Worm (Caenorhabditis elegans) whole organism, L4 larva: ENCODE results near the gene srh-222.

ENCODE experiments used
- F10B5.3 ChIP-seq: sonication (generic microtip); optimal IDR thresholded peaks from 2 replicates; lab custom pipeline; 2016; ENCODE audit warnings: mild to moderate bottlenecking, missing genetic modification characterization, missing compliant biosample characterization
- F49E8.2 ChIP-seq: sonication (generic microtip); optimal IDR thresholded peaks from 2 replicates; lab custom pipeline; 2016; ENCODE audit warnings: missing compliant biosample characterization, mild to moderate bottlenecking, missing genetic modification characterization, borderline replicate concordance
- R02D3.7 ChIP-seq: fragments of 150-350 bp; sonication (generic microtip); optimal IDR thresholded peaks from 3 replicates; lab custom pipeline; 2014; ENCODE audit warnings: missing biosample characterization, missing genetic modification characterization
- T26A8.4 ChIP-seq: fragments of 200-800 bp; sonication (Bioruptor generic); IDR thresholded peaks from 2 replicates; pipeline ENCODE4 v1.3.6; 2022; ENCODE audit warnings: missing genetic modification characterization, missing compliant biosample characterization
- Y48G9A.11 ChIP-seq: fragments of 200-800 bp; sonication (Bioruptor generic); IDR thresholded peaks from 2 replicates; pipeline ENCODE4 v1.3.6; 2022; ENCODE audit warnings: missing genetic modification reagents, missing genetic modification characterization, missing compliant biosample characterization
- Y5F2A.4 ChIP-seq: fragments of 200-800 bp; sonication (Bioruptor generic); optimal IDR thresholded peaks from 2 replicates; lab custom pipeline; 2018; ENCODE audit warnings: mild to moderate bottlenecking, missing genetic modification characterization, missing compliant biosample characterization
- ZK337.2 ChIP-seq: fragments of 200-800 bp; sonication (Bioruptor generic); IDR thresholded peaks from 2 replicates; pipeline ENCODE4 v1.3.6; 2022; ENCODE audit warnings: missing genetic modification reagents, missing genetic modification characterization, missing compliant biosample characterization
- ZK546.5 ChIP-seq, 2 experiments: sonication (generic microtip); optimal IDR thresholded peaks; 2 replicates each; lab custom pipeline; 2017; ENCODE audit warnings: missing biosample characterization in 2 of 2, missing genetic modification characterization in 2 of 2
- aha-1 ChIP-seq: fragments of 150-350 bp; peaks from one replicate; lab custom pipeline; 2014; ENCODE audit warnings: missing biosample characterization, missing genetic modification characterization
- ceh-32 ChIP-seq: sonication (generic microtip); optimal IDR thresholded peaks from 2 replicates; lab custom pipeline; 2016; ENCODE audit warnings: mild to moderate bottlenecking, missing genetic modification characterization, missing compliant biosample characterization; ENCODE audit not compliant: poor library complexity
- ceh-62 ChIP-seq: sonication (generic microtip); optimal IDR thresholded peaks from 2 replicates; lab custom pipeline; 2017; ENCODE audit warnings: missing biosample characterization, missing genetic modification characterization
- ceh-82 ChIP-seq: sonication (generic microtip); optimal IDR thresholded peaks from 2 replicates; lab custom pipeline; 2017; ENCODE audit warnings: missing biosample characterization, missing genetic modification characterization
- daf-19 ChIP-seq: fragments of 200-800 bp; sonication (Bioruptor generic); conservative IDR thresholded peaks from 2 replicates; pipeline ENCODE4 v1.3.6; 2022; ENCODE audit warnings: missing genetic modification characterization, missing compliant biosample characterization
- daf-8 ChIP-seq: fragments of 200-800 bp; sonication (Bioruptor generic); IDR thresholded peaks from 2 replicates; pipeline ENCODE4 v1.3.6; 2022; ENCODE audit warnings: missing genetic modification characterization, missing compliant biosample characterization
- dmd-6 ChIP-seq: fragments of 200-800 bp; sonication (Bioruptor generic); IDR thresholded peaks from 2 replicates; pipeline ENCODE4 v1.3.6; 2022; ENCODE audit warnings: missing genetic modification reagents, missing genetic modification characterization, missing compliant biosample characterization
- dmd-8 ChIP-seq: fragments of 200-800 bp; sonication (Bioruptor generic); IDR thresholded peaks from 2 replicates; pipeline ENCODE4 v1.3.6; 2022; ENCODE audit warnings: missing genetic modification characterization, missing compliant biosample characterization
- dpl-1 ChIP-seq: fragments of 150-350 bp; optimal IDR thresholded peaks from 2 replicates; lab custom pipeline; 2014; ENCODE audit warnings: missing biosample characterization, missing genetic modification reagents, missing genetic modification characterization
- dve-1 ChIP-seq: sonication (generic microtip); optimal IDR thresholded peaks from 2 replicates; lab custom pipeline; 2017; ENCODE audit warnings: antibody characterized with exemption, mild to moderate bottlenecking, missing genetic modification characterization, missing compliant biosample characterization; ENCODE audit not compliant: insufficient read depth
- egl-27 ChIP-seq: sonication (generic microtip); optimal IDR thresholded peaks from 3 replicates; lab custom pipeline; 2017; ENCODE audit warnings: missing biosample characterization, missing genetic modification reagents, missing genetic modification characterization
- hif-1 ChIP-seq, 2 experiments: sonication (generic microtip); optimal IDR thresholded peaks; 2 replicates each; lab custom pipeline; 2016 to 2017; ENCODE audit warnings: missing compliant biosample characterization in 2 of 2, missing genetic modification characterization in 2 of 2, missing genetic modification reagents in 2 of 2, missing genotype in 2 of 2, mild to moderate bottlenecking in 1 of 2
- jun-1 ChIP-seq: fragments of 150-350 bp; optimal IDR thresholded peaks from 2 replicates; lab custom pipeline; 2014; ENCODE audit warnings: missing biosample characterization, missing genetic modification reagents, missing genetic modification characterization
- lin-1 ChIP-seq: fragments of 200-800 bp; sonication (Bioruptor generic); IDR thresholded peaks from 2 replicates; pipeline ENCODE4 v1.3.6; 2022; ENCODE audit warnings: missing genetic modification reagents, missing genetic modification characterization, missing compliant biosample characterization
- lir-3 ChIP-seq: sonication (generic microtip); optimal IDR thresholded peaks from 2 replicates; lab custom pipeline; 2016; ENCODE audit warnings: mild to moderate bottlenecking, missing genetic modification characterization, missing compliant biosample characterization
- lsy-2 ChIP-seq, 2 experiments: fragments of 150-350 bp in 1 of 2; sonication (generic microtip) in 1 of 2; optimal IDR thresholded peaks; 2 replicates each; lab custom pipeline; 2014 to 2017; ENCODE audit warnings: missing biosample characterization in 2 of 2, missing genetic modification characterization in 2 of 2
- madf-5 ChIP-seq, 2 experiments: fragments of 200-800 bp; sonication (Bioruptor generic); IDR thresholded peaks; 2 replicates each; pipeline ENCODE4 v1.3.6; 2022; ENCODE audit warnings: missing compliant biosample characterization in 2 of 2, missing genetic modification characterization in 2 of 2
- mep-1 ChIP-seq: fragments of 150-350 bp; sonication (generic microtip); optimal IDR thresholded peaks from 3 replicates; lab custom pipeline; 2014; ENCODE audit warnings: missing biosample characterization, missing genetic modification characterization
- mes-2 ChIP-seq: sonication (generic microtip); optimal IDR thresholded peaks from 2 replicates; lab custom pipeline; 2016; ENCODE audit warnings: missing genotype, mild to moderate bottlenecking, missing genetic modification characterization, missing compliant biosample characterization; ENCODE audit not compliant: poor library complexity, severe bottlenecking
- nhr-102 ChIP-seq: sonication (generic microtip); optimal IDR thresholded peaks from 2 replicates; lab custom pipeline; 2016; ENCODE audit warnings: mild to moderate bottlenecking, missing genetic modification characterization, moderate library complexity, missing compliant biosample characterization
- nhr-11 ChIP-seq: fragments of 150-350 bp; optimal IDR thresholded peaks from 2 replicates; lab custom pipeline; 2014; ENCODE audit warnings: missing biosample characterization, missing genetic modification characterization
- nhr-25 ChIP-seq: sonication (generic microtip); optimal IDR thresholded peaks from 2 replicates; lab custom pipeline; 2017; ENCODE audit warnings: missing genetic modification characterization, mild to moderate bottlenecking, missing compliant biosample characterization, antibody characterized with exemption, moderate library complexity, borderline replicate concordance; ENCODE audit not compliant: insufficient read depth
- nhr-41 ChIP-seq: fragments of 200-800 bp; sonication (Bioruptor generic); IDR thresholded peaks from 2 replicates; pipeline ENCODE4 v1.3.6; 2022; ENCODE audit warnings: missing genetic modification reagents, missing genetic modification characterization, missing compliant biosample characterization
- nhr-42 ChIP-seq: fragments of 200-800 bp; sonication (Bioruptor generic); IDR thresholded peaks from 2 replicates; pipeline ENCODE4 v1.3.6; 2022; ENCODE audit warnings: missing genetic modification characterization, missing compliant biosample characterization
- nhr-6 ChIP-seq: fragments of 150-350 bp; optimal IDR thresholded peaks from 2 replicates; lab custom pipeline; 2014; ENCODE audit warnings: missing biosample characterization, missing genetic modification characterization
- rbr-2 ChIP-seq: sonication (generic microtip); optimal IDR thresholded peaks from 2 replicates; lab custom pipeline; 2016; ENCODE audit warnings: missing genotype, missing genetic modification characterization, missing compliant biosample characterization
- sdz-12 ChIP-seq: fragments of 200-800 bp; sonication (Bioruptor generic); optimal IDR thresholded peaks from 2 replicates; lab custom pipeline; 2018; ENCODE audit warnings: mild to moderate bottlenecking, missing genetic modification characterization, missing compliant biosample characterization
- skn-1 ChIP-seq: fragments of 150-350 bp; optimal IDR thresholded peaks from 2 replicates; lab custom pipeline; 2014; ENCODE audit warnings: missing biosample characterization, missing genetic modification characterization
- spr-3 ChIP-seq: fragments of 200-800 bp; sonication (Bioruptor generic); optimal IDR thresholded peaks from 2 replicates; lab custom pipeline; 2018; ENCODE audit warnings: mild to moderate bottlenecking, missing genetic modification characterization, missing compliant biosample characterization
- tag-97 ChIP-seq: fragments of 200-800 bp; sonication (Bioruptor generic); IDR thresholded peaks from 2 replicates; pipeline ENCODE4 v1.3.6; 2022; ENCODE audit warnings: missing genetic modification characterization, missing compliant biosample characterization
- unc-130 ChIP-seq: sonication (generic microtip); optimal IDR thresholded peaks from 2 replicates; lab custom pipeline; 2016; ENCODE audit warnings: missing genetic modification reagents, missing genetic modification characterization, missing compliant biosample characterization
- unc-39 ChIP-seq: sonication (generic microtip); optimal IDR thresholded peaks from 2 replicates; lab custom pipeline; 2017; ENCODE audit warnings: missing biosample characterization, missing genetic modification characterization
- unc-62 ChIP-seq, 3 experiments: fragments of 150-350 bp in 1 of 3; sonication (generic microtip); optimal IDR thresholded peaks in 2 of 3; peaks in 1 of 3; 1 replicate in 1 of 3; 2 replicates in 2 of 3; lab custom pipeline; 2014 to 2017; ENCODE audit warnings: missing biosample characterization in 3 of 3, missing genetic modification characterization in 3 of 3, missing genetic modification reagents in 3 of 3, missing genotype in 1 of 3
- vab-7 ChIP-seq: fragments of 200-800 bp; sonication (Bioruptor generic); IDR thresholded peaks from 2 replicates; pipeline ENCODE4 v1.3.6; 2022; ENCODE audit warnings: missing genetic modification reagents, missing genetic modification characterization, missing compliant biosample characterization
- zip-2 ChIP-seq: fragments of 150-350 bp; optimal IDR thresholded peaks from 2 replicates; lab custom pipeline; 2014; ENCODE audit warnings: missing biosample characterization, missing genetic modification characterization
- ztf-11 ChIP-seq: fragments of 150-350 bp; optimal IDR thresholded peaks from 2 replicates; lab custom pipeline; 2014; ENCODE audit warnings: missing biosample characterization, missing genetic modification characterization
- ztf-7 ChIP-seq: fragments of 150-350 bp; optimal IDR thresholded peaks from 2 replicates; lab custom pipeline; 2014; ENCODE audit warnings: missing biosample characterization, missing genetic modification characterization

The srh-222 gene

ce11 chrIV:4021847-4022780 is 42.5 kb downstream of the srh-222 start (continued):
- TF ChIP-seq mes-2, result peak; percentile 11
- TF ChIP-seq nhr-25 (tag; lab: Kevin White, UChicago), result no peak

ce11 chrIV:4024159-4025004 is 44.8 kb downstream of the srh-222 start:
- TF ChIP-seq lsy-2 (tag; optimal IDR thresholded peaks at IDR 0.05; lab: Kevin White, UChicago) (peak in 1 of 2 experiments; percentile 63), unc-130 (GFP tag; lab: Kevin White, UChicago) (no peak), R02D3.7 (tag; lab: Kevin White, UChicago) (no peak), F49E8.2 (no peak), ceh-62 (tag; lab: Kevin White, UChicago) (no peak), dve-1 (tag; lab: Kevin White, UChicago) (peak; percentile 90), hif-1 (tag; optimal IDR thresholded peaks at IDR 0.05; lab: Kevin White, UChicago) (peak in 1 of 2 experiments; percentile 88), unc-62 (GFP tag; optimal IDR thresholded peaks at IDR 0.05 in 1 of 2; lab: Kevin White, UChicago) (peak in 1 of 2 experiments; percentile 55), unc-62 (tag; optimal IDR thresholded peaks at IDR 0.05; lab: Kevin White, UChicago) (no peak), ceh-82 (tag; lab: Kevin White, UChicago) (no peak), lir-3 (no peak), madf-5 (GFP tag; IDR thresholded peaks at IDR 0.05; lab: Robert Waterston, UW) (no peak), ztf-7 (tag; lab: Kevin White, UChicago) (no peak), lin-1 (GFP tag; lab: Robert Waterston, UW) (no peak), tag-97 (no peak), spr-3 (GFP tag; lab: Kevin White, UChicago) (no peak), aha-1 (peak; percentile 72), nhr-41 (GFP tag; lab: Robert Waterston, UW) (no peak), nhr-42 (GFP tag; lab: Robert Waterston, UW) (no peak), ztf-11 (no peak), sdz-12 (GFP tag; lab: Kevin White, UChicago) (no peak), jun-1 (tag; lab: Kevin White, UChicago) (peak; percentile 72), zip-2 (tag; lab: Kevin White, UChicago) (no peak), daf-19 (GFP tag; lab: Robert Waterston, UW) (no peak), daf-8 (no peak), rbr-2 (peak; percentile 54), ZK337.2 (no peak), skn-1 (no peak), nhr-11 (tag; lab: Kevin White, UChicago) (peak; percentile 64), dmd-6 (GFP tag; lab: Robert Waterston, UW) (peak; percentile 96), ceh-32 (tag; lab: Kevin White, UChicago) (no peak), Y5F2A.4 (GFP tag; lab: Kevin White, UChicago) (no peak), nhr-102 (peak; percentile 61), vab-7 (no peak), dpl-1 (peak; percentile 38), T26A8.4 (peak; percentile 66), mep-1 (tag; lab: Kevin White, UChicago) (peak; percentile 80), dmd-8 (GFP tag; lab: Robert Waterston, UW) (no peak), ZK546.5 (tag; optimal IDR thresholded peaks at IDR 0.05; lab: Kevin White, UChicago) (no peak), nhr-25 (tag; lab: Kevin White, UChicago) (peak; percentile 46), F10B5.3 (tag; lab: Kevin White, UChicago) (no peak), egl-27 (tag; lab: Kevin White, UChicago) (no peak), nhr-6 (no peak), Y48G9A.11 (GFP tag; lab: Robert Waterston, UW) (no peak), unc-39 (tag; lab: Kevin White, UChicago) (no peak)
